Fruit fly (Drosophila melanogaster) whole organism, wandering third instar larva: ENCODE measurements around the gene hoip.
A peak's percentile ranks its signal among the peaks of the same experiment; 100 is the strongest.

Experiments used
- Abd-B ChIP-seq: fragments of >200 bp; optimal IDR thresholded peaks from 2 replicates; lab custom pipeline; 2017; ENCODE audit warnings: missing biosample characterization, missing genetic modification characterization
- CG32264 ChIP-seq: fragments of 200-800 bp; sonication (Bioruptor generic); optimal IDR thresholded peaks from 2 replicates; lab custom pipeline; 2016; ENCODE audit warnings: missing biosample characterization, missing genetic modification characterization
- CG9705 ChIP-seq: fragments of 200-800 bp; sonication (Bioruptor generic); optimal IDR thresholded peaks from 2 replicates; lab custom pipeline; 2018; ENCODE audit warnings: missing biosample characterization, mild to moderate bottlenecking, missing genetic modification characterization
- CrebA ChIP-seq: fragments of 200-800 bp; sonication (Bioruptor generic); optimal IDR thresholded peaks from 2 replicates; lab custom pipeline; 2016; ENCODE audit warnings: missing biosample characterization, mild to moderate bottlenecking, missing genetic modification characterization, borderline replicate concordance
- Dfd ChIP-seq: fragments of >200 bp; optimal IDR thresholded peaks from 2 replicates; lab custom pipeline; 2017; ENCODE audit warnings: missing biosample characterization, missing genetic modification characterization
- Dif ChIP-seq: fragments of 200-275, 200-300 bp; sonication (Bioruptor generic); optimal IDR thresholded peaks from 2 replicates; lab custom pipeline; 2018; ENCODE audit warnings: missing biosample characterization, missing genetic modification characterization; ENCODE audit not compliant: partially characterized antibody
- GATAd ChIP-seq: sonication (Bioruptor generic); optimal IDR thresholded peaks from 2 replicates; lab custom pipeline; 2016; ENCODE audit warnings: missing biosample characterization, missing genetic modification characterization
- HLH106 ChIP-seq: fragments of 200-800 bp; optimal IDR thresholded peaks from 3 replicates; lab custom pipeline; 2019; ENCODE audit warnings: missing biosample characterization, mild to moderate bottlenecking, missing genetic modification characterization, moderate library complexity
- Hnf4 ChIP-seq: fragments of 200-800 bp; sonication (Bioruptor generic); optimal IDR thresholded peaks from 2 replicates; lab custom pipeline; 2016; ENCODE audit warnings: missing biosample characterization, mild to moderate bottlenecking, missing genetic modification characterization
- Hr78 ChIP-seq: fragments of >200 bp; optimal IDR thresholded peaks from 2 replicates; lab custom pipeline; 2017; ENCODE audit warnings: missing biosample characterization, missing genetic modification characterization
- Hr83 ChIP-seq: fragments of 200-300 bp; sonication (Bioruptor generic); optimal IDR thresholded peaks from 2 replicates; lab custom pipeline; 2016; ENCODE audit warnings: missing biosample characterization, mild to moderate bottlenecking, missing genetic modification characterization, moderate library complexity; ENCODE audit not compliant: poor library complexity, severe bottlenecking
- Jra ChIP-seq: sonication (Bioruptor generic); optimal IDR thresholded peaks from 2 replicates; lab custom pipeline; 2016; ENCODE audit warnings: missing biosample characterization, missing genetic modification characterization
- Mio ChIP-seq: sonication (Bioruptor generic); optimal IDR thresholded peaks from 2 replicates; lab custom pipeline; 2016; ENCODE audit warnings: missing biosample characterization, missing genetic modification characterization
- Myc ChIP-seq: fragments of >200 bp; optimal IDR thresholded peaks from 2 replicates; lab custom pipeline; 2017
- N ChIP-seq: fragments of >200 bp; optimal IDR thresholded peaks from 2 replicates; lab custom pipeline; 2018; ENCODE audit warnings: missing biosample characterization, missing external identifiers, missing genetic modification characterization
- OdsH ChIP-seq: fragments of 200-800 bp; sonication (Bioruptor generic); optimal IDR thresholded peaks from 2 replicates; lab custom pipeline; 2016; ENCODE audit warnings: missing biosample characterization, mild to moderate bottlenecking, missing genetic modification characterization
- Rel ChIP-seq, 2 experiments: fragments of 200-800 bp; sonication (Bioruptor generic) in 1 of 2; optimal IDR thresholded peaks; 2 replicates in 1 of 2; 3 replicates in 1 of 2; lab custom pipeline; 2016 to 2019; ENCODE audit warnings: mild to moderate bottlenecking in 2 of 2, missing biosample characterization in 2 of 2, missing genetic modification characterization in 2 of 2, moderate library complexity in 1 of 2
- Sp1 ChIP-seq: fragments of 200-800 bp; sonication (Bioruptor generic); optimal IDR thresholded peaks from 3 replicates; lab custom pipeline; 2019; ENCODE audit warnings: missing biosample characterization, mild to moderate bottlenecking, missing genetic modification characterization, moderate library complexity
- Vsx2 ChIP-seq: fragments of 200-300, 225-300 bp; sonication (Bioruptor generic); optimal IDR thresholded peaks from 2 replicates; lab custom pipeline; 2018; ENCODE audit warnings: missing biosample characterization, missing genetic modification characterization; ENCODE audit not compliant: partially characterized antibody
- br ChIP-seq: fragments of 200-800 bp; sonication (Bioruptor generic); optimal IDR thresholded peaks from 2 replicates; lab custom pipeline; 2016; ENCODE audit warnings: missing biosample characterization, missing genetic modification characterization
- brk ChIP-seq: fragments of 200-800 bp; sonication (Bioruptor generic); optimal IDR thresholded peaks from 2 replicates; lab custom pipeline; 2016; ENCODE audit warnings: missing biosample characterization, mild to moderate bottlenecking, missing genetic modification characterization
- dl ChIP-seq, 2 experiments: fragments of 175-275, 200-275 bp in 1 of 2; fragments of 200-275 bp in 1 of 2; sonication (Bioruptor generic); optimal IDR thresholded peaks; lab custom pipeline; 2018; ENCODE audit warnings: mild to moderate bottlenecking in 2 of 2, missing biosample characterization in 2 of 2, missing genetic modification characterization in 2 of 2, moderate library complexity in 2 of 2; ENCODE audit not compliant: partially characterized antibody in 2 of 2, insufficient read depth in 1 of 2
- dmrt93B ChIP-seq: fragments of 200-800 bp; sonication (Bioruptor generic); optimal IDR thresholded peaks from 2 replicates; lab custom pipeline; 2018; ENCODE audit warnings: missing biosample characterization, mild to moderate bottlenecking, missing genetic modification characterization
- dsf ChIP-seq: sonication (Bioruptor generic); optimal IDR thresholded peaks from 2 replicates; lab custom pipeline; 2016; ENCODE audit warnings: missing biosample characterization, missing genetic modification characterization, borderline replicate concordance
- ey ChIP-seq: fragments of 200-800 bp; sonication (Bioruptor generic); optimal IDR thresholded peaks from 2 replicates; lab custom pipeline; 2016; ENCODE audit warnings: missing biosample characterization, missing genetic modification characterization
- foxo ChIP-seq, 2 experiments: fragments of 200-800 bp; sonication (Bioruptor generic); optimal IDR thresholded peaks; 2 replicates in 1 of 2; 3 replicates in 1 of 2; lab custom pipeline; 2016 to 2017; ENCODE audit warnings: missing biosample characterization in 2 of 2, missing genetic modification characterization in 2 of 2
- fru ChIP-seq: fragments of 200-800 bp; sonication (Bioruptor generic); optimal IDR thresholded peaks from 3 replicates; lab custom pipeline; 2016; ENCODE audit warnings: missing biosample characterization, mild to moderate bottlenecking, missing genetic modification characterization
- h ChIP-seq: fragments of 200-800 bp; sonication (Bioruptor generic); optimal IDR thresholded peaks from 3 replicates; lab custom pipeline; 2016; ENCODE audit warnings: missing biosample characterization, mild to moderate bottlenecking, missing genetic modification characterization
- jim ChIP-seq: fragments of 175-275, 200-325 bp; sonication (Bioruptor generic); optimal IDR thresholded peaks from 2 replicates; lab custom pipeline; 2016; ENCODE audit warnings: missing biosample characterization, mild to moderate bottlenecking, missing genetic modification characterization
- lola ChIP-seq: fragments of >200 bp; optimal IDR thresholded peaks from 2 replicates; lab custom pipeline; 2017; ENCODE audit warnings: missing biosample characterization, missing genetic modification characterization
- pan ChIP-seq: fragments of >200 bp; optimal IDR thresholded peaks from 2 replicates; lab custom pipeline; 2017
- psq ChIP-seq: fragments of 200-800 bp; sonication (Bioruptor generic); optimal IDR thresholded peaks from 3 replicates; lab custom pipeline; 2017; ENCODE audit warnings: missing biosample characterization, mild to moderate bottlenecking, missing genetic modification characterization, moderate library complexity
- rgr ChIP-seq: fragments of 200-800 bp; sonication (Bioruptor generic); optimal IDR thresholded peaks from 3 replicates; lab custom pipeline; 2016; ENCODE audit warnings: missing biosample characterization, mild to moderate bottlenecking, missing genetic modification characterization
- sage ChIP-seq: fragments of 200-800 bp; sonication (Bioruptor generic); optimal IDR thresholded peaks from 2 replicates; lab custom pipeline; 2016; ENCODE audit warnings: missing biosample characterization, mild to moderate bottlenecking, missing genetic modification characterization
- sv ChIP-seq: fragments of 200-800 bp; sonication (Bioruptor generic); optimal IDR thresholded peaks from 3 replicates; lab custom pipeline; 2016; ENCODE audit warnings: missing biosample characterization, missing genetic modification characterization
- tai ChIP-seq: sonication (Bioruptor generic); optimal IDR thresholded peaks from 2 replicates; lab custom pipeline; 2016; ENCODE audit warnings: missing biosample characterization, missing genetic modification characterization
- usp ChIP-seq: fragments of >200 bp; optimal IDR thresholded peaks from 2 replicates; lab custom pipeline; 2017; ENCODE audit warnings: missing biosample characterization, missing genetic modification characterization
- woc ChIP-seq: sonication (Bioruptor generic); optimal IDR thresholded peaks from 2 replicates; lab custom pipeline; 2016; ENCODE audit warnings: missing biosample characterization, mild to moderate bottlenecking, missing genetic modification characterization

The hoip gene

dm6 chr2L:9704343-9704742 is 4.8 kb downstream of the hoip start:
- TF ChIP-seq tai = no peak
- TF ChIP-seq foxo (GFP tag; optimal IDR thresholded peaks at IDR 0.05; lab: Kevin White, UChicago) = no peak
- TF ChIP-seq Myc = no peak
- TF ChIP-seq sage (GFP tag; lab: Kevin White, UChicago) = no peak
- no peak for TF ChIP-seq Hnf4
- TF ChIP-seq CG9705 (GFP tag; lab: Kevin White, UChicago) = no peak
- TF ChIP-seq Abd-B = no peak
- no peak for TF ChIP-seq CG32264 (GFP tag; lab: Kevin White, UChicago)
- no peak for TF ChIP-seq Sp1 (GFP tag; lab: Kevin White, UChicago)
- TF ChIP-seq fru (GFP tag; lab: Kevin White, UChicago) = no peak
- TF ChIP-seq pan = no peak
- TF ChIP-seq, all 38 proteins: peak for 0

- TF ChIP-seq lola (no peak), GATAd (GFP tag; lab: Kevin White, UChicago) (no peak), h (GFP tag; lab: Kevin White, UChicago) (no peak), CG9705 (GFP tag; lab: Kevin White, UChicago) (no peak), Hnf4 (no peak), Rel (GFP tag; optimal IDR thresholded peaks at IDR 0.05; lab: Kevin White, UChicago) (no peak), Rel (tag; optimal IDR thresholded peaks at IDR 0.05; lab: Kevin White, UChicago) (no peak), Jra (GFP tag; lab: Kevin White, UChicago) (no peak), woc (GFP tag; lab: Kevin White, UChicago) (no peak), CrebA (GFP tag; lab: Kevin White, UChicago) (no peak), CG32264 (GFP tag; lab: Kevin White, UChicago) (no peak), HLH106 (tag; lab: Kevin White, UChicago) (no peak), psq (GFP tag; lab: Kevin White, UChicago) (no peak), dl (GFP tag; optimal IDR thresholded peaks at IDR 0.05; lab: Kevin White, UChicago; ENCODE audit: insufficient read depth in 1 of 2, partially characterized antibody in 2 of 2) (no peak), jim (GFP tag; lab: Kevin White, UChicago) (no peak), tai (no peak), sage (GFP tag; lab: Kevin White, UChicago) (no peak), dsf (GFP tag; lab: Kevin White, UChicago) (no peak), rgr (GFP tag; lab: Kevin White, UChicago) (no peak)
Measured at dm6 chr2L:9705291-9705690, 5.7 kb downstream of the hoip start.

dm6 chr2L:9705872-9706317 is 6.3 kb downstream of the hoip start, which contains the start of gene CG31710:
CG31710 (minus strand) TSS chr2L:9705954.
- TF ChIP-seq psq (GFP tag; lab: Kevin White, UChicago) (peak; percentile 10), dmrt93B (no peak), tai (no peak), usp (GFP tag; lab: Kevin White, UChicago) (no peak), N (GFP tag; lab: Kevin White, UChicago) (no peak), Hnf4 (no peak), lola (no peak), ey (GFP tag; lab: Kevin White, UChicago) (no peak), h (GFP tag; lab: Kevin White, UChicago) (peak; percentile 1), Dif (GFP tag; lab: Kevin White, UChicago) (peak; percentile 46), Sp1 (GFP tag; lab: Kevin White, UChicago) (peak; percentile 10), sv (no peak), Abd-B (no peak), fru (GFP tag; lab: Kevin White, UChicago) (peak; percentile 28), CrebA (GFP tag; lab: Kevin White, UChicago) (no peak), Myc (no peak), jim (GFP tag; lab: Kevin White, UChicago) (no peak), sage (GFP tag; lab: Kevin White, UChicago) (no peak), dl (GFP tag; optimal IDR thresholded peaks at IDR 0.05; lab: Kevin White, UChicago; ENCODE audit: insufficient read depth in 1 of 2, partially characterized antibody in 2 of 2) (peak in 1 of 2 experiments; percentile 7), br (GFP tag; lab: Kevin White, UChicago) (no peak), Vsx2 (GFP tag; lab: Kevin White, UChicago) (no peak), rgr (GFP tag; lab: Kevin White, UChicago) (no peak), Rel (GFP tag; optimal IDR thresholded peaks at IDR 0.05; lab: Kevin White, UChicago) (no peak), Rel (tag; optimal IDR thresholded peaks at IDR 0.05; lab: Kevin White, UChicago) (peak; percentile 7), GATAd (GFP tag; lab: Kevin White, UChicago) (no peak), Mio (GFP tag; lab: Kevin White, UChicago) (no peak), Jra (GFP tag; lab: Kevin White, UChicago) (no peak), dsf (GFP tag; lab: Kevin White, UChicago) (no peak), pan (no peak), brk (GFP tag; lab: Kevin White, UChicago) (peak; percentile 73), CG9705 (GFP tag; lab: Kevin White, UChicago) (no peak), Dfd (GFP tag; lab: Kevin White, UChicago) (no peak), Hr78 (GFP tag; lab: Kevin White, UChicago) (no peak), Hr83 (GFP tag; lab: Kevin White, UChicago) (peak; percentile 62), HLH106 (tag; lab: Kevin White, UChicago) (no peak), OdsH (GFP tag; lab: Kevin White, UChicago) (no peak)
